Fruit fly (Drosophila melanogaster) whole organism, wandering third instar larva: ENCODE data around the gene Boh1.
A peak's percentile ranks its signal among the peaks of the same experiment; 100 is the strongest.
"Not testable (repeated sequence)": the region's sequence is repeated elsewhere in the genome, so short reads cannot be mapped to it uniquely, and the experiment has no call there.

Source experiments
- CG32264 ChIP-seq: fragments of 200-800 bp; sonication (Bioruptor generic); optimal IDR thresholded peaks from 2 replicates; lab custom pipeline; 2016; ENCODE audit warnings: missing biosample characterization, missing genetic modification characterization
- CG9705 ChIP-seq: fragments of 200-800 bp; sonication (Bioruptor generic); optimal IDR thresholded peaks from 2 replicates; lab custom pipeline; 2018; ENCODE audit warnings: missing biosample characterization, mild to moderate bottlenecking, missing genetic modification characterization
- CrebA ChIP-seq: fragments of 200-800 bp; sonication (Bioruptor generic); optimal IDR thresholded peaks from 2 replicates; lab custom pipeline; 2016; ENCODE audit warnings: missing biosample characterization, mild to moderate bottlenecking, missing genetic modification characterization, borderline replicate concordance
- Dfd ChIP-seq: fragments of >200 bp; optimal IDR thresholded peaks from 2 replicates; lab custom pipeline; 2017; ENCODE audit warnings: missing biosample characterization, missing genetic modification characterization
- Dif ChIP-seq: fragments of 200-275, 200-300 bp; sonication (Bioruptor generic); optimal IDR thresholded peaks from 2 replicates; lab custom pipeline; 2018; ENCODE audit warnings: missing biosample characterization, missing genetic modification characterization; ENCODE audit not compliant: partially characterized antibody
- GATAd ChIP-seq: sonication (Bioruptor generic); optimal IDR thresholded peaks from 2 replicates; lab custom pipeline; 2016; ENCODE audit warnings: missing biosample characterization, missing genetic modification characterization
- HLH106 ChIP-seq: fragments of 200-800 bp; optimal IDR thresholded peaks from 3 replicates; lab custom pipeline; 2019; ENCODE audit warnings: missing biosample characterization, mild to moderate bottlenecking, missing genetic modification characterization, moderate library complexity
- Hr78 ChIP-seq: fragments of >200 bp; optimal IDR thresholded peaks from 2 replicates; lab custom pipeline; 2017; ENCODE audit warnings: missing biosample characterization, missing genetic modification characterization
- Hr83 ChIP-seq: fragments of 200-300 bp; sonication (Bioruptor generic); optimal IDR thresholded peaks from 2 replicates; lab custom pipeline; 2016; ENCODE audit warnings: missing biosample characterization, mild to moderate bottlenecking, missing genetic modification characterization, moderate library complexity; ENCODE audit not compliant: poor library complexity, severe bottlenecking
- Mio ChIP-seq: sonication (Bioruptor generic); optimal IDR thresholded peaks from 2 replicates; lab custom pipeline; 2016; ENCODE audit warnings: missing biosample characterization, missing genetic modification characterization
- Myc ChIP-seq: fragments of >200 bp; optimal IDR thresholded peaks from 2 replicates; lab custom pipeline; 2017
- OdsH ChIP-seq: fragments of 200-800 bp; sonication (Bioruptor generic); optimal IDR thresholded peaks from 2 replicates; lab custom pipeline; 2016; ENCODE audit warnings: missing biosample characterization, mild to moderate bottlenecking, missing genetic modification characterization
- Rel ChIP-seq, 2 experiments: fragments of 200-800 bp; sonication (Bioruptor generic) in 1 of 2; optimal IDR thresholded peaks; 2 replicates in 1 of 2; 3 replicates in 1 of 2; lab custom pipeline; 2016 to 2019; ENCODE audit warnings: mild to moderate bottlenecking in 2 of 2, missing biosample characterization in 2 of 2, missing genetic modification characterization in 2 of 2, moderate library complexity in 1 of 2
- Sp1 ChIP-seq: fragments of 200-800 bp; sonication (Bioruptor generic); optimal IDR thresholded peaks from 3 replicates; lab custom pipeline; 2019; ENCODE audit warnings: missing biosample characterization, mild to moderate bottlenecking, missing genetic modification characterization, moderate library complexity
- Vsx2 ChIP-seq: fragments of 200-300, 225-300 bp; sonication (Bioruptor generic); optimal IDR thresholded peaks from 2 replicates; lab custom pipeline; 2018; ENCODE audit warnings: missing biosample characterization, missing genetic modification characterization; ENCODE audit not compliant: partially characterized antibody
- dl ChIP-seq, 2 experiments: fragments of 175-275, 200-275 bp in 1 of 2; fragments of 200-275 bp in 1 of 2; sonication (Bioruptor generic); optimal IDR thresholded peaks; lab custom pipeline; 2018; ENCODE audit warnings: mild to moderate bottlenecking in 2 of 2, missing biosample characterization in 2 of 2, missing genetic modification characterization in 2 of 2, moderate library complexity in 2 of 2; ENCODE audit not compliant: partially characterized antibody in 2 of 2, insufficient read depth in 1 of 2
- dmrt93B ChIP-seq: fragments of 200-800 bp; sonication (Bioruptor generic); optimal IDR thresholded peaks from 2 replicates; lab custom pipeline; 2018; ENCODE audit warnings: missing biosample characterization, mild to moderate bottlenecking, missing genetic modification characterization
- ey ChIP-seq: fragments of 200-800 bp; sonication (Bioruptor generic); optimal IDR thresholded peaks from 2 replicates; lab custom pipeline; 2016; ENCODE audit warnings: missing biosample characterization, missing genetic modification characterization
- fru ChIP-seq: fragments of 200-800 bp; sonication (Bioruptor generic); optimal IDR thresholded peaks from 3 replicates; lab custom pipeline; 2016; ENCODE audit warnings: missing biosample characterization, mild to moderate bottlenecking, missing genetic modification characterization
- h ChIP-seq: fragments of 200-800 bp; sonication (Bioruptor generic); optimal IDR thresholded peaks from 3 replicates; lab custom pipeline; 2016; ENCODE audit warnings: missing biosample characterization, mild to moderate bottlenecking, missing genetic modification characterization
- pan ChIP-seq: fragments of >200 bp; optimal IDR thresholded peaks from 2 replicates; lab custom pipeline; 2017
- psq ChIP-seq: fragments of 200-800 bp; sonication (Bioruptor generic); optimal IDR thresholded peaks from 3 replicates; lab custom pipeline; 2017; ENCODE audit warnings: missing biosample characterization, mild to moderate bottlenecking, missing genetic modification characterization, moderate library complexity
- rgr ChIP-seq: fragments of 200-800 bp; sonication (Bioruptor generic); optimal IDR thresholded peaks from 3 replicates; lab custom pipeline; 2016; ENCODE audit warnings: missing biosample characterization, mild to moderate bottlenecking, missing genetic modification characterization
- tai ChIP-seq: sonication (Bioruptor generic); optimal IDR thresholded peaks from 2 replicates; lab custom pipeline; 2016; ENCODE audit warnings: missing biosample characterization, missing genetic modification characterization

Gene Boh1

dm6 chr3R:27959145-27959544, 39.9 kb upstream of the Boh1 start, which contains the start of the genes CG42487 and CG4884:
Gene CG42487 (minus strand): TSS chr3R:27959245.
Gene CG4884 (minus strand): TSS chr3R:27959245.
- TF ChIP-seq Myc (lab: Kevin White, UChicago); tai (GFP tag; lab: Kevin White, UChicago); Hr78 (GFP tag; lab: Kevin White, UChicago): not testable (repeated sequence)

- TF ChIP-seq GATAd (GFP tag; lab: Kevin White, UChicago) (no peak), CG32264 (GFP tag; lab: Kevin White, UChicago) (no peak), Hr78 (GFP tag; lab: Kevin White, UChicago) (no peak), Dfd (no peak), dl (GFP tag; optimal IDR thresholded peaks at IDR 0.05; lab: Kevin White, UChicago; ENCODE audit: insufficient read depth in 1 of 2, partially characterized antibody in 2 of 2) (no peak), dmrt93B (GFP tag; lab: Kevin White, UChicago) (no peak), ey (GFP tag; lab: Kevin White, UChicago) (no peak)
- TF ChIP-seq, all 38 proteins: peak for 0
These were observed 38.7 kb upstream of the Boh1 start for dm6 chr3R:27957967-27958366.

- peak; percentile 10 for TF ChIP-seq HLH106
- no peak for TF ChIP-seq Mio
- TF ChIP-seq Rel (GFP tag; optimal IDR thresholded peaks at IDR 0.05; lab: Kevin White, UChicago): no peak
- TF ChIP-seq Rel (tag; optimal IDR thresholded peaks at IDR 0.05; lab: Kevin White, UChicago): peak; percentile 82
These were observed 35.3 kb upstream of the Boh1 start, which contains the start of gene Nep7 for dm6 chr3R:27954533-27954932. Gene Nep7 (plus strand): TSS chr3R:27954917.

dm6 chr3R:27953890-27954289, 34.6 kb upstream of the Boh1 start, which contains the start of gene CG4951:
Gene CG4951 (minus strand): TSS chr3R:27954112.
- TF ChIP-seq OdsH (no peak), dmrt93B (GFP tag; lab: Kevin White, UChicago) (no peak), Hr78 (GFP tag; lab: Kevin White, UChicago) (no peak), pan (lab: Kevin White, UChicago) (no peak), Myc (lab: Kevin White, UChicago) (no peak)
- TF ChIP-seq, all 38 proteins: peak for 0

- no peak for TF ChIP-seq CrebA (GFP tag; lab: Kevin White, UChicago)
- TF ChIP-seq Hr83 (GFP tag; lab: Kevin White, UChicago): peak; percentile 41
- peak; percentile 45 for TF ChIP-seq CG9705 (GFP tag; lab: Kevin White, UChicago)
- peak; percentile 39 for TF ChIP-seq OdsH
- TF ChIP-seq psq: peak; percentile 27
- peak; percentile 74 for TF ChIP-seq HLH106
- no peak for TF ChIP-seq fru (GFP tag; lab: Kevin White, UChicago)
- TF ChIP-seq Sp1 (GFP tag; lab: Kevin White, UChicago): peak; percentile 69
- no peak for TF ChIP-seq Rel (GFP tag; optimal IDR thresholded peaks at IDR 0.05; lab: Kevin White, UChicago)
- peak; percentile 34 for TF ChIP-seq Rel (tag; optimal IDR thresholded peaks at IDR 0.05; lab: Kevin White, UChicago)
- no peak for TF ChIP-seq CG32264 (GFP tag; lab: Kevin White, UChicago)
- peak; percentile 44 for TF ChIP-seq ey (GFP tag; lab: Kevin White, UChicago)
- no peak for TF ChIP-seq Vsx2 (GFP tag; lab: Kevin White, UChicago)
- peak; percentile 38 for TF ChIP-seq Dif
These were observed 29.2 kb upstream of the Boh1 start, which contains the start of gene Gp93 for dm6 chr3R:27948421-27948906. Gene Gp93 (plus strand): TSS chr3R:27948711.

dm6 chr3R:27947682-27948245, 28.5 kb upstream of the Boh1 start, which contains the start of gene mfrn:
Gene mfrn (minus strand): TSS chr3R:27948021.
- TF ChIP-seq Rel (GFP tag; optimal IDR thresholded peaks at IDR 0.05; lab: Kevin White, UChicago) (no peak), Rel (tag; optimal IDR thresholded peaks at IDR 0.05; lab: Kevin White, UChicago) (peak; percentile 7), Myc (lab: Kevin White, UChicago) (peak; percentile 22), Dfd (no peak)

dm6 chr3R:27946555-27947204, 27.4 kb upstream of the Boh1 start:
- no peak for TF ChIP-seq pan (lab: Kevin White, UChicago)
- peak; percentile 48 for TF ChIP-seq h (GFP tag; lab: Kevin White, UChicago)
- TF ChIP-seq rgr: peak; percentile 47
